Fruit fly (Drosophila melanogaster) whole organism, adult: ENCODE results near the gene Mkp3.

Source experiments
- CG5204 ChIP-seq: fragments of 200-800 bp; sonication (Bioruptor generic); optimal IDR thresholded peaks from 2 replicates; lab custom pipeline; 2016; ENCODE audit warnings: missing biosample characterization, missing genetic modification characterization
- kay ChIP-seq: fragments of 200-800 bp; sonication (Bioruptor generic); peaks from one replicate; lab custom pipeline; 2016; ENCODE audit warnings: missing biosample characterization, missing genetic modification characterization, borderline replicate concordance

dm6 chr3L:19100188-19100587, 14.0 kb upstream of the Mkp3 start, which contains the start of gene Gem2:
- TF ChIP-seq kay (GFP tag; lab: Kevin White, UChicago) (no peak), CG5204 (GFP tag; lab: Kevin White, UChicago) (no peak)
